Worm (Caenorhabditis elegans) whole organism, midembryonic: ENCODE data around the gene srh-131.

Experiments
- T22C8.4 ChIP-seq: fragments of 200-800 bp; sonication (Bioruptor generic); IDR thresholded peaks from 2 replicates; pipeline ENCODE4 v1.3.6; 2022; ENCODE audit warnings: missing genetic modification characterization, missing compliant biosample characterization
- cog-1 ChIP-seq: sonication (generic microtip); optimal IDR thresholded peaks from 2 replicates; lab custom pipeline; 2016; ENCODE audit warnings: missing genetic modification characterization, missing compliant biosample characterization
- flt-1 ChIP-seq: fragments of 200-800 bp; sonication (Bioruptor generic); IDR thresholded peaks from 2 replicates; pipeline ENCODE4 v1.3.6; 2022; ENCODE audit warnings: missing genetic modification characterization, missing compliant biosample characterization
- klf-2 ChIP-seq: fragments of 200-800 bp; sonication (Bioruptor generic); conservative IDR thresholded peaks from 2 replicates; pipeline ENCODE4 v1.3.6; 2022; ENCODE audit warnings: missing genetic modification reagents, missing genetic modification characterization, missing compliant biosample characterization
- med-1 ChIP-seq: sonication (generic microtip); optimal IDR thresholded peaks from 2 replicates; lab custom pipeline; 2017; ENCODE audit warnings: missing genetic modification characterization, mild to moderate bottlenecking, missing compliant biosample characterization, antibody characterized with exemption, missing genetic modification reagents; ENCODE audit not compliant: insufficient read depth
- ref-1 ChIP-seq: fragments of 200-800 bp; sonication (Bioruptor generic); conservative IDR thresholded peaks from 2 replicates; pipeline ENCODE4 v1.3.6; 2022; ENCODE audit warnings: missing genetic modification reagents, missing genetic modification characterization, missing compliant biosample characterization
- tab-1 ChIP-seq: fragments of 200-800 bp; sonication (Bioruptor generic); IDR thresholded peaks from 2 replicates; pipeline ENCODE4 v1.3.6; 2022; ENCODE audit warnings: missing genetic modification characterization, missing compliant biosample characterization
- ztf-23 ChIP-seq: fragments of 200-800 bp; sonication (Bioruptor generic); IDR thresholded peaks from 2 replicates; pipeline ENCODE4 v1.3.6; 2022; ENCODE audit warnings: missing genetic modification reagents, missing genetic modification characterization, missing compliant biosample characterization
- ztf-29 ChIP-seq: fragments of 200-800 bp; sonication (Bioruptor generic); IDR thresholded peaks from 2 replicates; pipeline ENCODE4 v1.3.6; 2022; ENCODE audit warnings: missing genetic modification reagents, missing genetic modification characterization, missing compliant biosample characterization

srh-131 gene

ce11 chrV:17014050-17014449 is 8.8 kb downstream of the srh-131 start, which contains the start of gene clc-13:
clc-13 (plus strand) TSS chrV:17014408.
- TF ChIP-seq cog-1 (no peak), ztf-23 (no peak), ztf-29 (no peak), ref-1 (GFP tag; lab: Robert Waterston, UW) (no peak), T22C8.4 (GFP tag; lab: Robert Waterston, UW) (no peak), klf-2 (no peak), flt-1 (GFP tag; lab: Robert Waterston, UW) (no peak), med-1 (GFP tag; lab: Kevin White, UChicago) (no peak), tab-1 (no peak)

ce11 chrV:17016787-17017186 is 11.5 kb downstream of the srh-131 start, which contains the start of gene srh-97:
srh-97 (plus strand) TSS chrV:17017087.
- TF ChIP-seq med-1 (GFP tag; lab: Kevin White, UChicago) (no peak), T22C8.4 (GFP tag; lab: Robert Waterston, UW) (no peak), ref-1 (GFP tag; lab: Robert Waterston, UW) (no peak), flt-1 (GFP tag; lab: Robert Waterston, UW) (no peak), cog-1 (no peak), klf-2 (no peak), tab-1 (no peak), ztf-23 (no peak), ztf-29 (no peak)

DNA sequence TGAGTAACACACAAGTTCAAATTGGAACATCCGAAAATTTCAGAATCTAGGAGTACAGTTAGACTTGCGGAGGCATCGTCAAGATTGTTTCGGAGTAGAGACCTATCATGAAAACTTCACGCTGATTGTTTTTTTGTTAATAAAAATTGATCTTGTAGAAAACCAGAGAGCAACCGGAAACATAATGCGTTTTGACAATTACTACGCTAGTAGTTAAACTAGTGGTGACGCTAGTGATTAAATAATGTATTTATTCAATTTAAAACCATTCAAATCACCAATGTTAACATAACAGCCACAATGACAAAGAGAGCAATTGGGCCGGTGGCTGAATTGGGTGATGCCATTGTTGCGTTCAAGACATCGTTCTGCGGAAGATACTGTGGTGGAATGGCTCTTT is 14.4 kb downstream of the srh-131 start, which contains the start of gene F49H6.17:
TSS of gene F49H6.17 (plus strand) at position 301 of the 400 bp plus-strand sequence.
- TF ChIP-seq ztf-29 = no peak
- TF ChIP-seq ref-1 (GFP tag; lab: Robert Waterston, UW) = no peak
- no peak for TF ChIP-seq klf-2
- no peak for TF ChIP-seq med-1 (GFP tag; lab: Kevin White, UChicago)
- TF ChIP-seq T22C8.4 (GFP tag; lab: Robert Waterston, UW) = no peak
- TF ChIP-seq cog-1 = no peak
- no peak for TF ChIP-seq tab-1
- no peak for TF ChIP-seq ztf-23
- TF ChIP-seq flt-1 (GFP tag; lab: Robert Waterston, UW) = no peak

DNA sequence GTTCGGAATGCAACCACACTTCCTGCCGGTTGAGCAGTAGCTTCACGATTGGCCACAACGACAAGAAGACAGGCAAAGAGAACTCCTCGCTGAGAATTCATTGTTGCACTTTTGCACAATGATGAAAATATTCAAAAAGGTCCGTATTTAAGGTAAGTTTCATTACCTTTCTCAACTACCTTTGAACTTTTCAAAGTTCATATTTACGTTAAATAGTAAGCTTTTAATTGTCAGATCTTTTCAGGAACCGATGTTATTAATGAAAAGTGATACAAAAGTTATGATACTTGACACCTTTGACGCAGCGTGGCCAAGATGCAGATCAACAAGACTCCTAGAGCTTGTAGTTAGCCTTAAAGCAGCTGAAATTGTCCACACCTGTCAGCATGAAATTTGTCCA is 16.1 kb downstream of the srh-131 start, which contains the start of gene F49H6.12:
TSS of gene F49H6.12 (minus strand) at position 101 of the 400 bp plus-strand sequence.
- TF ChIP-seq cog-1 (no peak), med-1 (GFP tag; lab: Kevin White, UChicago) (no peak), ref-1 (GFP tag; lab: Robert Waterston, UW) (no peak), ztf-23 (no peak), klf-2 (no peak), flt-1 (GFP tag; lab: Robert Waterston, UW) (no peak), ztf-29 (no peak), T22C8.4 (GFP tag; lab: Robert Waterston, UW) (no peak), tab-1 (no peak)

DNA sequence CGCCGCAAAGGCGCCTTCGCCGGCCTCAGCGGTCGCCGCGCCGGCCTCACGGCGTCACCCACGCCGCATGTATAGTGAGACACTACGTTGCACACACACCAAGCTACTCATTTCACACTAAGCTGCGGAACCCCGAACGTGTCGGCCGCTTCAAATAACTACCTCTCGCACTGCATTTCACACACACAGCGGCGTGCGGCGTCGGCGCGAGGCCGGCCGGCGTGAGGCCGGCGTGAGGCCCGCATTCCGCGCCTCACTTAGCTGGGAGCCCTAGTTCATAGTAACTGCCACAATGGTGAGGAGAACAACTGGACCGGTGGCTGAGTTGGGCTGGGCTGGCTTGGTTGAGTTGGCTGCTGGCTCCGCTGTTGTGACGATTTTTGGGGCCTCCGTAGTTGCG is 16.8 kb downstream of the srh-131 start:
- TF ChIP-seq tab-1 = 0 out of 2 replicates have a peak, but pooled peaks have one; percentile 25

DNA sequence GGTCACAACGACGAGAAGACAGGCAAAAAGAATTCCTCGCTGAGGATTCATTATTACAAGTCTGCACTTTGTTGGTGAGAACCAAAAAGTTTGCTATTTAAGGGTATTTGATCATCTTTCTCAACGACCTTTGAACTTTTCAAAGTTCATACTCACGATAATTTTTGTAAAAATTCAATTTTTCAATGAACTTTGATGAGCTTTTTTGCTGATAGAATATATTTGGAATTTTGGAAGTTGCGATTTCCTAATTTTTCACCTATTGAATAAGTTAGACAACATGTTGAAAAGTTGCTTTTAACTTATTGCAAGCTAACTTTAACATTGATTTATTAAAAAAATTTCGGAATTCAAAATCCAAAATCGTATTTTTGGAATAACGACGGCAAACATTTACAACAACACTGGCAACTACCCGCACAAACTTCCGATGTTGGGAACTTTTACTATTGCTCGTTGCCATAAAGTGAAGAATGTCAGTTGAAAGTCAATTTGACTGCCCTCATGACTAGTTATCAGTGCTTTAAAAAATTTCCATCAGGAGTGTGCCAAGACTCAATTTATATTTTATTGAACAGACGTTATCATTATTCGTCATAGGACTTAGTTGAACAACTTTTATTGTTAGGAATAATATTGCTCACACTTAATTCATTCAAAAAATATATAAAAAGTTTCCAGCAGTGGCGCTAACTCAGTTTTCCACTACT is 17.5 kb downstream of the srh-131 start, which contains the start of the genes F49H6.8 and F49H6.5:
TSS of gene F49H6.8 (minus strand) at position 51 of the 710 bp plus-strand sequence.
TSS of gene F49H6.5 (plus strand) at position 629 of the 710 bp plus-strand sequence.
- TF ChIP-seq tab-1 = no peak
- TF ChIP-seq ztf-29 = no peak
- TF ChIP-seq ref-1 (GFP tag; lab: Robert Waterston, UW) = no peak
- no peak for TF ChIP-seq flt-1 (GFP tag; lab: Robert Waterston, UW)
- no peak for TF ChIP-seq med-1 (GFP tag; lab: Kevin White, UChicago)
- TF ChIP-seq ztf-23 = no peak
- TF ChIP-seq cog-1 = no peak
- TF ChIP-seq klf-2 = no peak
- TF ChIP-seq T22C8.4 (GFP tag; lab: Robert Waterston, UW) = no peak

DNA sequence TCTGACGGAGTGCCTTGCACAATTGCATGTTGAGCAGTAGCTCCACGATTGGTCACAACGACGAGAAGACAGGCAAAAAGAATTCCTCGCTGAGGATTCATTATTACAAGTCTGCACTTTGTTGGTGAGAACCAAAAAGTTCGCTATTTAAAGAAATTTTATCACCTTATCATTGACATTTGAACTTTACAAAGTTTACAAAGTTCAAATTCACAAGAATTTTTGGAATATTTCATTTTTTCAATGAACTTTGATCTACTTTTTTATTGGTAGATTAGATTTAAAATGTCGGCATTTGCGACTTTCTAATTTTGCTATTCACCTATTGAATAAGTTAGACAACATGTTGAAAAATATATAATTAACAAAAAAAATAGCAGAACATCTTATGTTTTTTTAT is 21.0 kb downstream of the srh-131 start, which contains the start of gene F49H6.15:
TSS of gene F49H6.15 (minus strand) at position 101 of the 400 bp plus-strand sequence.
- TF ChIP-seq cog-1 (no peak), flt-1 (GFP tag; lab: Robert Waterston, UW) (no peak), T22C8.4 (GFP tag; lab: Robert Waterston, UW) (no peak), ztf-29 (no peak), ztf-23 (no peak), ref-1 (GFP tag; lab: Robert Waterston, UW) (no peak), tab-1 (no peak), klf-2 (no peak), med-1 (GFP tag; lab: Kevin White, UChicago) (no peak)

ce11 chrV:17030430-17030829 is 25.1 kb downstream of the srh-131 start:
- TF ChIP-seq ztf-29 = no peak
- TF ChIP-seq cog-1 = no peak
- no peak for TF ChIP-seq klf-2
- TF ChIP-seq flt-1 (GFP tag; lab: Robert Waterston, UW) = no peak
- no peak for TF ChIP-seq med-1 (GFP tag; lab: Kevin White, UChicago)
- no peak for TF ChIP-seq ref-1 (GFP tag; lab: Robert Waterston, UW)
- TF ChIP-seq tab-1 = no peak
- TF ChIP-seq T22C8.4 (GFP tag; lab: Robert Waterston, UW) = no peak
- no peak for TF ChIP-seq ztf-23

DNA sequence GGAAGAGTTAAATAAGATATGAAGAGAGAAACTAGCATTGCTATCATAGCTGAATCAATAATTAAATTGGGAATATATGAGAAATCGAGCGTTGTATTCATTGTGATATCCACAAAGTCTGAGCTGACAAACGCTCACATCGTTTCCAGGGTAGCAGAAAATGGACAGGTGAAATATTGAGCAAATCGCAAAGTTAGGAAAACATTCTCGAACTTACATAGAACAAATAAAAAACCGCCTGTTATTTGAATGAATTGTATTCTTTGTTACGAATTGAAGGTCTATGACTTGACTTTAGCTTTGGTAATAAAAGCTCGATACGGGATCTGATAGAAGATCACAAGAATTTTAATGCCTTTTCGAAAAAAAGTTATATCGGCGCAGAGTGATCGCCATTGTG is 30.6 kb downstream of the srh-131 start, which contains the start of gene srz-94:
TSS of gene srz-94 (minus strand) at position 101 of the 400 bp plus-strand sequence.
- TF ChIP-seq klf-2 (no peak), ref-1 (GFP tag; lab: Robert Waterston, UW) (no peak), ztf-23 (no peak), med-1 (GFP tag; lab: Kevin White, UChicago) (no peak), T22C8.4 (GFP tag; lab: Robert Waterston, UW) (no peak), ztf-29 (no peak), flt-1 (GFP tag; lab: Robert Waterston, UW) (no peak), cog-1 (no peak), tab-1 (no peak)

ce11 chrV:17042263-17042662 is 37.0 kb downstream of the srh-131 start, which contains the start of gene hpo-33:
hpo-33 (plus strand) TSS chrV:17042563.
- TF ChIP-seq ztf-29 = no peak
- TF ChIP-seq med-1 (GFP tag; lab: Kevin White, UChicago) = no peak
- TF ChIP-seq klf-2 = no peak
- no peak for TF ChIP-seq ref-1 (GFP tag; lab: Robert Waterston, UW)
- TF ChIP-seq ztf-23 = no peak
- TF ChIP-seq cog-1 = no peak
- no peak for TF ChIP-seq T22C8.4 (GFP tag; lab: Robert Waterston, UW)
- TF ChIP-seq tab-1 = no peak
- TF ChIP-seq flt-1 (GFP tag; lab: Robert Waterston, UW) = no peak
